Fruit fly (Drosophila melanogaster): Measurements from ENCODE around the gene CG33257.

CG33257 gene

DNA sequence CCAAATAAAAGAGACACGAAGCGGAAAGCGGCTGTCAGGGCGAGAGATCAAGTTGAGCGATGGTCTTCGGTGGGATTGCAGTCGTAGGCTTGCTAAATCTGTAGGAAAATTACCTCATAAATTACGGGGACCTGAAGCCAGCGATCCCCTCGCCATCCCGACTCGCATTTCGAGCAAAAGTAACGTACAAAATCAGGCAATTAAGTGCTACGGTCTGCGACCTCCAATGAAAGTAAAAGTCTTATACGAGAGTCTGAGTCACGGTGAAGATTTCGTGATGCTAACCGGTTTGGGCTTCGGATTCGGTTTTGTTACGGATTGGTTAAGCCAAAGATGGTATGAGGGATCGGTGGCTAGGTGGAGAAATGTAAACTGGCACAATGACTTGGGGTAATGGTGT is 6.2 kb upstream of the CG33257 start:
- no peak for TF ChIP-seq Vsx2 (GFP tag; optimal IDR thresholded peaks at IDR 0.05; ENCODE audit: partially characterized antibody)
- no peak for TF ChIP-seq GATAd (GFP tag; optimal IDR thresholded peaks at IDR 0.05)
- TF ChIP-seq Sp1 (GFP tag; optimal IDR thresholded peaks at IDR 0.05) = no peak
- TF ChIP-seq usp (GFP tag; optimal IDR thresholded peaks at IDR 0.05) = no peak
- TF ChIP-seq Rel (GFP tag; optimal IDR thresholded peaks at IDR 0.05) = no peak
- TF ChIP-seq Rel (tag; optimal IDR thresholded peaks at IDR 0.05) = no peak
- TF ChIP-seq sage (GFP tag; optimal IDR thresholded peaks at IDR 0.05) = no peak
- no peak for TF ChIP-seq Mio (GFP tag; optimal IDR thresholded peaks at IDR 0.05)
- no peak for TF ChIP-seq CG32264 (GFP tag; optimal IDR thresholded peaks at IDR 0.05)
- TF ChIP-seq Hr78 (GFP tag; optimal IDR thresholded peaks at IDR 0.05) = no peak

- no peak for TF ChIP-seq CG9705 (GFP tag; optimal IDR thresholded peaks at IDR 0.05)
- no peak for TF ChIP-seq jim (GFP tag; optimal IDR thresholded peaks at IDR 0.05)
- no peak for TF ChIP-seq N (GFP tag; optimal IDR thresholded peaks at IDR 0.05)
- no peak for TF ChIP-seq Vsx2 (GFP tag; optimal IDR thresholded peaks at IDR 0.05; ENCODE audit: partially characterized antibody)
- TF ChIP-seq pan (optimal IDR thresholded peaks at IDR 0.05) = no peak
- TF ChIP-seq dl (GFP tag; optimal IDR thresholded peaks at IDR 0.05; ENCODE audit: insufficient read depth in 1 of 2, partially characterized antibody in 2 of 2) = no peak
- no peak for TF ChIP-seq Sp1 (GFP tag; optimal IDR thresholded peaks at IDR 0.05)
- no peak for TF ChIP-seq Jra (GFP tag; optimal IDR thresholded peaks at IDR 0.05)
- TF ChIP-seq usp (GFP tag; optimal IDR thresholded peaks at IDR 0.05) = no peak
- TF ChIP-seq GATAd (GFP tag; optimal IDR thresholded peaks at IDR 0.05) = no peak
- no peak for TF ChIP-seq lola (GFP tag; optimal IDR thresholded peaks at IDR 0.05)
- no peak for TF ChIP-seq rgr (GFP tag; optimal IDR thresholded peaks at IDR 0.05)
- TF ChIP-seq sv (GFP tag; optimal IDR thresholded peaks at IDR 0.05) = no peak
- no peak for TF ChIP-seq brk (GFP tag; optimal IDR thresholded peaks at IDR 0.05)
- TF ChIP-seq sage (GFP tag; optimal IDR thresholded peaks at IDR 0.05) = no peak
- no peak for TF ChIP-seq Abd-B (GFP tag; optimal IDR thresholded peaks at IDR 0.05)
- TF ChIP-seq Myc (optimal IDR thresholded peaks at IDR 0.05) = no peak
- TF ChIP-seq Dfd (GFP tag; optimal IDR thresholded peaks at IDR 0.05) = no peak
- no peak for TF ChIP-seq foxo (GFP tag; optimal IDR thresholded peaks at IDR 0.05)
- TF ChIP-seq OdsH (GFP tag; optimal IDR thresholded peaks at IDR 0.05) = no peak
These were observed 1.8 kb downstream of the CG33257 start, which contains the start of gene mRpS34 for dm6 chr3L:16347914-16348313. mRpS34 (plus strand) TSS chr3L:16348074.

dm6 chr3L:16349686-16350085 is 3.6 kb downstream of the CG33257 start:
- TF ChIP-seq Dfd (GFP tag; optimal IDR thresholded peaks at IDR 0.05) = no peak
- no peak for TF ChIP-seq psq (GFP tag; optimal IDR thresholded peaks at IDR 0.05)
- TF ChIP-seq usp (GFP tag; optimal IDR thresholded peaks at IDR 0.05) = no peak
- TF ChIP-seq ey (GFP tag; optimal IDR thresholded peaks at IDR 0.05) = no peak
- TF ChIP-seq Abd-B (GFP tag; optimal IDR thresholded peaks at IDR 0.05) = no peak
- no peak for TF ChIP-seq Vsx2 (GFP tag; optimal IDR thresholded peaks at IDR 0.05; ENCODE audit: partially characterized antibody)
- TF ChIP-seq Mio (GFP tag; optimal IDR thresholded peaks at IDR 0.05) = no peak
- TF ChIP-seq GATAd (GFP tag; optimal IDR thresholded peaks at IDR 0.05) = no peak
- no peak for TF ChIP-seq Myc (optimal IDR thresholded peaks at IDR 0.05)
- TF ChIP-seq Rel (GFP tag; optimal IDR thresholded peaks at IDR 0.05) = no peak
- no peak for TF ChIP-seq Rel (tag; optimal IDR thresholded peaks at IDR 0.05)
- TF ChIP-seq dmrt93B (GFP tag; optimal IDR thresholded peaks at IDR 0.05) = no peak
- TF ChIP-seq pan (optimal IDR thresholded peaks at IDR 0.05) = no peak
- TF ChIP-seq h (GFP tag; optimal IDR thresholded peaks at IDR 0.05) = no peak
- TF ChIP-seq Dif (GFP tag; optimal IDR thresholded peaks at IDR 0.05; ENCODE audit: partially characterized antibody) = no peak

- TF ChIP-seq dmrt93B (GFP tag; optimal IDR thresholded peaks at IDR 0.05) = no peak
- TF ChIP-seq rgr (GFP tag; optimal IDR thresholded peaks at IDR 0.05) = no peak
- TF ChIP-seq sage (GFP tag; optimal IDR thresholded peaks at IDR 0.05) = no peak
- no peak for TF ChIP-seq CG32264 (GFP tag; optimal IDR thresholded peaks at IDR 0.05)
- no peak for TF ChIP-seq fru (GFP tag; optimal IDR thresholded peaks at IDR 0.05)
- TF ChIP-seq Rel (GFP tag; optimal IDR thresholded peaks at IDR 0.05) = no peak
- peak; percentile 60 for TF ChIP-seq Rel (tag; optimal IDR thresholded peaks at IDR 0.05)
- TF ChIP-seq Hr78 (GFP tag; optimal IDR thresholded peaks at IDR 0.05) = no peak
- no peak for TF ChIP-seq N (GFP tag; optimal IDR thresholded peaks at IDR 0.05)
- TF ChIP-seq Dif (GFP tag; optimal IDR thresholded peaks at IDR 0.05; ENCODE audit: partially characterized antibody) = no peak
These were observed 5.8 kb downstream of the CG33257 start, which contains the start of the genes Golgin104 and Tcs3 for dm6 chr3L:16351770-16352429. Golgin104 (minus strand) TSS chr3L:16351951. Tcs3 (plus strand) TSS chr3L:16351991.

DNA sequence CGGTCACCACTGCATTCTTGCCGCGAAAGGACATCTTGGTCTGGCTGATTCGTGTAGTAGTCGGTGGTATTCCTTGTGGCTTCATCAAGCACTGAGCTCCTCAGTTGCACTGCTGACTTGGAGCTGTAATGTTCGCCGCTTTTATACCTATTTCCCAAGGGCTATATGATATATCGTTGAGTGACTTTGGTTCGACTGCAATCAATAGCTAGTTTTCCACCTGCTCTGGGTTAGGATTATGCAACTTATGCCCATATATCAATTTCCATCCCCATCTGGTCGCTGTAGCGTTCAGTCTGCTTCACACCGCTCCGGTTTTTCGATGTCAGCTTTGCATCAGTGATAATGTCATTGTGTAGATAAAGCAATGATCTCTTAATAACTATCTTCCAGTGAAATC is 8.1 kb downstream of the CG33257 start, which contains the start of gene Pdh:
Gene Pdh (minus strand): TSS at position 101 of the 400 bp plus-strand sequence.
- no peak for TF ChIP-seq foxo (GFP tag; optimal IDR thresholded peaks at IDR 0.05)
- no peak for TF ChIP-seq Sp1 (GFP tag; optimal IDR thresholded peaks at IDR 0.05)
- no peak for TF ChIP-seq CrebA (GFP tag; optimal IDR thresholded peaks at IDR 0.05; ENCODE audit: borderline replicate concordance)
- TF ChIP-seq Abd-B (GFP tag; optimal IDR thresholded peaks at IDR 0.05) = no peak
- TF ChIP-seq Myc (optimal IDR thresholded peaks at IDR 0.05) = no peak
- no peak for TF ChIP-seq Hr83 (GFP tag; optimal IDR thresholded peaks at IDR 0.05; ENCODE audit: poor library complexity, severe bottlenecking)
- no peak for TF ChIP-seq br (GFP tag; optimal IDR thresholded peaks at IDR 0.05)
- no peak for TF ChIP-seq lola (GFP tag; optimal IDR thresholded peaks at IDR 0.05)
- no peak for TF ChIP-seq Mio (GFP tag; optimal IDR thresholded peaks at IDR 0.05)
- TF ChIP-seq dsf (GFP tag; optimal IDR thresholded peaks at IDR 0.05; ENCODE audit: borderline replicate concordance) = no peak
- no peak for TF ChIP-seq ey (GFP tag; optimal IDR thresholded peaks at IDR 0.05)

Data from whole organism, wandering third instar larva.